Fruit fly (Drosophila melanogaster) whole organism, embryonic: ENCODE data around the gene CG7065.

Source experiments
- Aef1 ChIP-seq: fragments of 200-800 bp; sonication (Bioruptor generic); IDR thresholded peaks from 3 replicates; pipeline ENCODE4 v1.3.6; 2022; ENCODE audit warnings: missing biosample characterization, missing genetic modification characterization
- CG10209 ChIP-seq: fragments of 200-800 bp; sonication (Bioruptor generic); optimal IDR thresholded peaks from 3 replicates; lab custom pipeline; 2017; ENCODE audit warnings: missing biosample characterization, mild to moderate bottlenecking, missing genetic modification characterization, missing genetic modification reagents
- CG10321 ChIP-seq: fragments of 200-800 bp; sonication (Bioruptor generic); IDR thresholded peaks from 2 replicates; pipeline ENCODE4 v1.3.6; 2022; ENCODE audit warnings: missing biosample characterization, missing genetic modification characterization
- CG10366 ChIP-seq: fragments of 200-800 bp; sonication (Bioruptor generic); IDR thresholded peaks from 2 replicates; pipeline ENCODE4 v1.3.6; 2022; ENCODE audit warnings: missing biosample characterization, missing genetic modification characterization
- CG11093 ChIP-seq: fragments of 200-800 bp; sonication (Bioruptor generic); IDR thresholded peaks from 3 replicates; pipeline ENCODE4 v1.3.6; 2022; ENCODE audit warnings: missing biosample characterization, missing genetic modification characterization
- CG12071 ChIP-seq: fragments of 200-800 bp; sonication (Bioruptor generic); optimal IDR thresholded peaks from 3 replicates; lab custom pipeline; 2018; ENCODE audit warnings: missing biosample characterization, mild to moderate bottlenecking, missing genetic modification characterization
- CG12219 ChIP-seq: fragments of 200-800 bp; sonication (Bioruptor generic); optimal IDR thresholded peaks from 3 replicates; lab custom pipeline; 2018; ENCODE audit warnings: missing biosample characterization, mild to moderate bottlenecking, missing genetic modification characterization
- CG12299 ChIP-seq: fragments of 200-800 bp; sonication (Bioruptor generic); optimal IDR thresholded peaks from 2 replicates; lab custom pipeline; 2018; ENCODE audit warnings: missing biosample characterization, mild to moderate bottlenecking, missing genetic modification characterization
- CG12942 ChIP-seq: fragments of 200-800 bp; sonication (Bioruptor generic); optimal IDR thresholded peaks from 3 replicates; lab custom pipeline; 2016; ENCODE audit warnings: missing biosample characterization, missing genetic modification characterization
- CG13287 ChIP-seq: fragments of 200-800 bp; sonication (Bioruptor generic); IDR thresholded peaks from 2 replicates; pipeline ENCODE4 v1.3.6; 2022; ENCODE audit warnings: missing biosample characterization, missing genetic modification characterization; ENCODE audit not compliant: partially characterized antibody
- CG14667 ChIP-seq: fragments of 200-800 bp; sonication (Bioruptor generic); IDR thresholded peaks from 2 replicates; pipeline ENCODE4 v1.3.6; 2022; ENCODE audit warnings: missing biosample characterization, missing genetic modification characterization
- CG14860 ChIP-seq: fragments of 200-800 bp; sonication (Bioruptor generic); IDR thresholded peaks from 3 replicates; pipeline ENCODE4 v1.3.6; 2022; ENCODE audit warnings: missing biosample characterization, missing genetic modification characterization; ENCODE audit not compliant: partially characterized antibody
- CG1647 ChIP-seq: fragments of 200-800 bp; sonication (Bioruptor generic); optimal IDR thresholded peaks from 3 replicates; lab custom pipeline; 2016; ENCODE audit warnings: missing biosample characterization, missing genetic modification characterization
- CG17829 ChIP-seq: fragments of 200-800 bp; optimal IDR thresholded peaks from 2 replicates; lab custom pipeline; 2019; ENCODE audit warnings: missing biosample characterization, mild to moderate bottlenecking, missing genetic modification characterization, moderate library complexity
- CG1792 ChIP-seq: fragments of 200-800 bp; sonication (Bioruptor generic); optimal IDR thresholded peaks from 2 replicates; lab custom pipeline; 2016; ENCODE audit warnings: missing biosample characterization, missing genetic modification characterization
- CG2199 ChIP-seq: fragments of 200-800 bp; sonication (Bioruptor generic); IDR thresholded peaks from 3 replicates; pipeline ENCODE4 v1.3.6; 2022; ENCODE audit warnings: missing biosample characterization, missing genetic modification characterization
- CG31441 ChIP-seq: fragments of 200-800 bp; sonication (Bioruptor generic); IDR thresholded peaks from 2 replicates; pipeline ENCODE4 v1.3.6; 2022; ENCODE audit warnings: missing biosample characterization, missing genetic modification characterization
- CG5953 ChIP-seq: fragments of 200-800 bp; sonication (Bioruptor generic); IDR thresholded peaks from 2 replicates; pipeline ENCODE4 v1.3.6; 2022; ENCODE audit warnings: missing biosample characterization, missing genetic modification characterization
- CG6272 ChIP-seq: fragments of 200-800 bp; sonication (Bioruptor generic); IDR thresholded peaks from 2 replicates; pipeline ENCODE4 v1.3.6; 2022; ENCODE audit warnings: missing biosample characterization, missing genetic modification characterization
- CG7357 ChIP-seq: fragments of 200-800 bp; sonication (Bioruptor generic); IDR thresholded peaks from 3 replicates; pipeline ENCODE4 v1.3.6; 2022; ENCODE audit warnings: missing biosample characterization, missing genetic modification characterization
- CG7556 ChIP-seq: fragments of 200-800 bp; sonication (Bioruptor generic); optimal IDR thresholded peaks from 2 replicates; lab custom pipeline; 2017; ENCODE audit warnings: missing biosample characterization, mild to moderate bottlenecking, missing genetic modification characterization
- Camta ChIP-seq: fragments of 200-800 bp; sonication (Bioruptor generic); optimal IDR thresholded peaks from 2 replicates; lab custom pipeline; 2016; ENCODE audit warnings: missing biosample characterization, missing genetic modification characterization
- CrebB ChIP-seq: fragments of 200-800 bp; sonication (Bioruptor generic); optimal IDR thresholded peaks from 3 replicates; lab custom pipeline; 2018; ENCODE audit warnings: missing biosample characterization, mild to moderate bottlenecking, missing genetic modification characterization
- Dip2 ChIP-seq: fragments of 200-800 bp; sonication (Bioruptor generic); IDR thresholded peaks from 2 replicates; pipeline ENCODE4 v1.3.6; 2022; ENCODE audit warnings: missing biosample characterization, missing genetic modification characterization
- Drgx ChIP-seq: fragments of 200-800 bp; sonication (Bioruptor generic); IDR thresholded peaks from 2 replicates; pipeline ENCODE4 v1.3.6; 2022; ENCODE audit warnings: missing biosample characterization, missing genetic modification characterization
- Gug ChIP-seq: fragments of 200-800 bp; sonication (Bioruptor generic); IDR thresholded peaks from 4 replicates; pipeline ENCODE4 v1.3.6; 2022; ENCODE audit warnings: missing biosample characterization, missing genetic modification characterization
- H2.0 ChIP-seq: fragments of 200-800 bp; sonication (Bioruptor generic); IDR thresholded peaks from 2 replicates; pipeline ENCODE4 v1.3.6; 2022; ENCODE audit warnings: missing biosample characterization, missing genetic modification characterization
- Neu2 ChIP-seq: fragments of 200-800 bp; sonication (Bioruptor generic); optimal IDR thresholded peaks from 3 replicates; lab custom pipeline; 2016; ENCODE audit warnings: missing biosample characterization, missing genetic modification characterization, borderline replicate concordance
- Nf-YB ChIP-seq: fragments of 200-800 bp; sonication (Bioruptor generic); optimal IDR thresholded peaks from 3 replicates; lab custom pipeline; 2019; ENCODE audit warnings: missing biosample characterization, mild to moderate bottlenecking, missing genetic modification characterization, moderate library complexity
- Optix ChIP-seq: fragments of 200-800 bp; sonication (Bioruptor generic); IDR thresholded peaks from 3 replicates; pipeline ENCODE4 v1.3.6; 2022; ENCODE audit warnings: missing biosample characterization, missing genetic modification characterization
- YL-1 ChIP-seq: fragments of 200-800 bp; sonication (Bioruptor generic); optimal IDR thresholded peaks from 3 replicates; lab custom pipeline; 2017; ENCODE audit warnings: missing biosample characterization, mild to moderate bottlenecking, missing genetic modification characterization
- ab ChIP-seq: fragments of 200-800 bp; sonication (Bioruptor generic); optimal IDR thresholded peaks from 2 replicates; lab custom pipeline; 2016; ENCODE audit warnings: missing biosample characterization, missing genetic modification characterization
- bbx ChIP-seq: fragments of 200-800 bp; sonication (Bioruptor generic); IDR thresholded peaks from 2 replicates; pipeline ENCODE4 v1.3.6; 2022; ENCODE audit warnings: missing biosample characterization, missing genetic modification characterization; ENCODE audit not compliant: partially characterized antibody
- bcd ChIP-seq: fragments of 200-800 bp; sonication (Bioruptor generic); optimal IDR thresholded peaks from 2 replicates; lab custom pipeline; 2017; ENCODE audit warnings: missing biosample characterization, mild to moderate bottlenecking, missing genetic modification characterization
- bowl ChIP-seq: fragments of 200-800 bp; sonication (Bioruptor generic); IDR thresholded peaks from 2 replicates; pipeline ENCODE4 v1.3.6; 2022; ENCODE audit warnings: missing biosample characterization, missing genetic modification characterization
- croc ChIP-seq: fragments of 200-800 bp; sonication (Bioruptor generic); conservative IDR thresholded peaks from 3 replicates; pipeline ENCODE4 v1.3.6; 2022; ENCODE audit warnings: missing biosample characterization, missing genetic modification characterization
- dmrt99B ChIP-seq: fragments of 200-800 bp; sonication (Bioruptor generic); optimal IDR thresholded peaks from 2 replicates; lab custom pipeline; 2018; ENCODE audit warnings: missing biosample characterization, mild to moderate bottlenecking, missing genetic modification characterization, moderate library complexity
- grau ChIP-seq: fragments of 200-800 bp; optimal IDR thresholded peaks from 3 replicates; lab custom pipeline; 2019; ENCODE audit warnings: missing biosample characterization, mild to moderate bottlenecking, missing genetic modification characterization, moderate library complexity
- gt ChIP-seq: fragments of 200-800 bp; sonication (Bioruptor generic); IDR thresholded peaks from 2 replicates; pipeline ENCODE4 v1.3.6; 2022; ENCODE audit warnings: missing biosample characterization, missing genetic modification characterization
- ken ChIP-seq: fragments of 200-800 bp; sonication (Bioruptor generic); IDR thresholded peaks from 3 replicates; pipeline ENCODE4 v1.3.6; 2022; ENCODE audit warnings: missing biosample characterization, missing genetic modification characterization
- klu ChIP-seq: fragments of 200-800 bp; sonication (Bioruptor generic); IDR thresholded peaks from 2 replicates; pipeline ENCODE4 v1.3.6; 2022; ENCODE audit warnings: missing biosample characterization, missing genetic modification characterization
- onecut ChIP-seq: fragments of 200-800 bp; sonication (Bioruptor generic); IDR thresholded peaks from 2 replicates; pipeline ENCODE4 v1.3.6; 2022; ENCODE audit warnings: missing biosample characterization, missing genetic modification characterization
- prd ChIP-seq, 3 experiments: fragments of >200 bp in 2 of 3; fragments of 200-800 bp in 1 of 3; sonication (Bioruptor generic) in 1 of 3; optimal IDR thresholded peaks in 2 of 3; IDR thresholded peaks in 1 of 3; 2 replicates in 2 of 3; 3 replicates in 1 of 3; pipeline versions ENCODE4 v1.3.6 to Lab custom; 2017 to 2022; ENCODE audit warnings: missing biosample characterization in 1 of 3, missing genetic modification characterization in 1 of 3
- psq ChIP-seq: fragments of 200-800 bp; sonication (Bioruptor generic); optimal IDR thresholded peaks from 2 replicates; lab custom pipeline; 2017; ENCODE audit warnings: missing biosample characterization, missing genetic modification characterization
- ranshi ChIP-seq: fragments of 200-800 bp; sonication (Bioruptor generic); IDR thresholded peaks from 2 replicates; pipeline ENCODE4 v1.3.6; 2022; ENCODE audit warnings: missing biosample characterization, missing genetic modification characterization
- shn ChIP-seq: fragments of 200-800 bp; sonication (Bioruptor generic); optimal IDR thresholded peaks from 3 replicates; lab custom pipeline; 2016; ENCODE audit warnings: missing biosample characterization, missing genetic modification characterization
- sna ChIP-seq: fragments of 200-800 bp; sonication (Bioruptor generic); IDR thresholded peaks from 2 replicates; pipeline ENCODE4 v1.3.6; 2022; ENCODE audit warnings: missing biosample characterization, missing genetic modification characterization; ENCODE audit not compliant: partially characterized antibody
- ssp ChIP-seq: fragments of 200-800 bp; sonication (Bioruptor generic); IDR thresholded peaks from 2 replicates; pipeline ENCODE4 v1.3.6; 2022; ENCODE audit warnings: missing biosample characterization, missing genetic modification characterization

Gene CG7065

dm6 chrX:9109072-9109844 lies 33.0 kb upstream of the CG7065 start (continued):
- TF ChIP-seq ken (GFP tag; lab: Robert Waterston, UW) (no peak), CG6272 (GFP tag; lab: Robert Waterston, UW) (no peak; the same call in 1 of the 2 replicates), CrebB (no peak), CG13287 (no peak), Optix (peak; percentile 41; the same call in 1 of the 3 replicates), dmrt99B (tag; lab: Kevin White, UChicago) (no peak), CG1647 (no peak), H2.0 (GFP tag; lab: Robert Waterston, UW) (peak; percentile 36), bbx (0 out of 2 replicates have a peak, but pooled peaks have one; percentile 7), klu (GFP tag; lab: Robert Waterston, UW) (no peak), CG7357 (GFP tag; lab: Robert Waterston, UW) (no peak), Nf-YB (GFP tag; lab: Kevin White, UChicago) (peak; percentile 20), gt (GFP tag; lab: Robert Waterston, UW) (no peak), CG14667 (peak; percentile 13; the same call in 1 of the 2 replicates), CG12942 (GFP tag; lab: Kevin White, UChicago) (peak; percentile 21), CG10321 (GFP tag; lab: Robert Waterston, UW) (peak; percentile 35; the same call in 1 of the 2 replicates), prd (optimal IDR thresholded peaks at IDR 0.05; lab: Kevin White, UChicago) (no peak), prd (GFP tag; IDR thresholded peaks at IDR 0.05; lab: Robert Waterston, UW) (peak; percentile 60; the same call in 1 of the 3 replicates), grau (tag; lab: Kevin White, UChicago) (peak; percentile 58), Neu2 (GFP tag; lab: Kevin White, UChicago) (no peak), CG10209 (GFP tag; lab: Kevin White, UChicago) (peak; percentile 58), sna (GFP tag; lab: Robert Waterston, UW) (0 out of 2 replicates have a peak, but pooled peaks have one; percentile 15), CG10366 (GFP tag; lab: Robert Waterston, UW) (peak; percentile 43; the same call in 1 of the 2 replicates), bcd (GFP tag; lab: Kevin White, UChicago) (peak; percentile 55), CG5953 (no peak), ssp (peak; percentile 46; the same call in 1 of the 2 replicates), Drgx (GFP tag; lab: Robert Waterston, UW) (peak; percentile 53), Dip2 (GFP tag; lab: Robert Waterston, UW) (no peak), bowl (no peak), Gug (GFP tag; lab: Robert Waterston, UW) (peak; percentile 5; the same call in 1 of the 4 replicates), ranshi (GFP tag; lab: Robert Waterston, UW) (peak; percentile 4; the same call in 1 of the 2 replicates), CG11093 (GFP tag; lab: Robert Waterston, UW) (0 out of 3 replicates have a peak, but pooled peaks have one; percentile 28), CG2199 (GFP tag; lab: Robert Waterston, UW) (no peak), YL-1 (GFP tag; lab: Kevin White, UChicago) (peak; percentile 32), CG17829 (peak; percentile 48), CG12071 (GFP tag; lab: Kevin White, UChicago) (peak; percentile 17), shn (GFP tag; lab: Kevin White, UChicago) (peak; percentile 72), onecut (no peak), Camta (GFP tag; lab: Kevin White, UChicago) (peak; percentile 53), CG31441 (GFP tag; lab: Robert Waterston, UW) (peak; percentile 38; the same call in 1 of the 2 replicates), Aef1 (GFP tag; lab: Robert Waterston, UW) (0 out of 3 replicates have a peak, but pooled peaks have one; percentile 41), CG7556 (peak; percentile 45), CG14860 (GFP tag; lab: Robert Waterston, UW) (no peak), CG12299 (tag; lab: Kevin White, UChicago) (peak; percentile 13), psq (GFP tag; lab: Kevin White, UChicago) (no peak), CG1792 (GFP tag; lab: Kevin White, UChicago) (peak; percentile 3), CG12219 (GFP tag; lab: Kevin White, UChicago) (no peak), ab (GFP tag; lab: Kevin White, UChicago) (no peak), croc (no peak; the same call in 2 of the 3 replicates)
